Worm (Caenorhabditis elegans) whole organism, mixed stage, embryonic: ENCODE measurements around the gene T16A1.5.

ENCODE experiments used
- M03D4.4 ChIP-seq: sonication (generic microtip); optimal IDR thresholded peaks from 2 replicates; lab custom pipeline; 2017; ENCODE audit warnings: mild to moderate bottlenecking, missing genetic modification characterization, missing compliant biosample characterization
- bed-3 ChIP-seq: fragments of 200-800 bp; sonication (Bioruptor generic); optimal IDR thresholded peaks from 3 replicates; lab custom pipeline; 2018; ENCODE audit warnings: mild to moderate bottlenecking, missing genetic modification characterization, moderate library complexity, missing compliant biosample characterization
- blmp-1 ChIP-seq: fragments of 150-350 bp; optimal IDR thresholded peaks from 2 replicates; lab custom pipeline; 2014; ENCODE audit warnings: missing biosample characterization, missing genetic modification characterization
- ceh-83 ChIP-seq: fragments of 200-800 bp; sonication (Bioruptor generic); optimal IDR thresholded peaks from 2 replicates; lab custom pipeline; 2018; ENCODE audit warnings: mild to moderate bottlenecking, missing genetic modification characterization, missing compliant biosample characterization
- ces-1 ChIP-seq: fragments of 150-350 bp; optimal IDR thresholded peaks from 2 replicates; lab custom pipeline; 2014; ENCODE audit warnings: missing biosample characterization, missing genetic modification reagents, missing genetic modification characterization
- cnd-1 ChIP-seq: fragments of 200-800 bp; sonication (Bioruptor generic); optimal IDR thresholded peaks from 2 replicates; lab custom pipeline; 2018; ENCODE audit warnings: mild to moderate bottlenecking, missing genetic modification characterization, missing compliant biosample characterization
- elt-1 ChIP-seq: sonication (generic microtip); optimal IDR thresholded peaks from 2 replicates; lab custom pipeline; 2017; ENCODE audit warnings: missing genetic modification characterization, mild to moderate bottlenecking, missing compliant biosample characterization, antibody characterized with exemption, moderate library complexity, borderline replicate concordance; ENCODE audit not compliant: insufficient read depth
- elt-3 ChIP-seq: fragments of 150-350 bp; optimal IDR thresholded peaks from 2 replicates; lab custom pipeline; 2014; ENCODE audit warnings: missing biosample characterization, missing genetic modification characterization
- flh-1 ChIP-seq: fragments of 200-800 bp; sonication (Bioruptor generic); optimal IDR thresholded peaks from 2 replicates; lab custom pipeline; 2018; ENCODE audit warnings: mild to moderate bottlenecking, missing genetic modification characterization, moderate library complexity, missing compliant biosample characterization
- ham-2 ChIP-seq: fragments of 200-800 bp; sonication (Bioruptor generic); optimal IDR thresholded peaks from 2 replicates; lab custom pipeline; 2018; ENCODE audit warnings: mild to moderate bottlenecking, missing genetic modification characterization, missing compliant biosample characterization
- lin-13 ChIP-seq: fragments of 150-350 bp; optimal IDR thresholded peaks from 2 replicates; lab custom pipeline; 2014; ENCODE audit warnings: missing biosample characterization, missing genetic modification characterization
- lin-32 ChIP-seq: fragments of 200-800 bp; sonication (Bioruptor generic); optimal IDR thresholded peaks from 2 replicates; lab custom pipeline; 2018; ENCODE audit warnings: mild to moderate bottlenecking, missing genetic modification characterization, missing compliant biosample characterization
- lsy-2 ChIP-seq: fragments of 150-350 bp; optimal IDR thresholded peaks from 2 replicates; lab custom pipeline; 2014; ENCODE audit warnings: missing biosample characterization, missing genetic modification characterization
- mab-5 ChIP-seq: fragments of 150-350 bp; optimal IDR thresholded peaks from 2 replicates; lab custom pipeline; 2014; ENCODE audit warnings: missing biosample characterization, missing genetic modification characterization
- mep-1 ChIP-seq: fragments of 150-350 bp; optimal IDR thresholded peaks from 2 replicates; lab custom pipeline; 2017; ENCODE audit warnings: missing biosample characterization, missing genetic modification reagents, missing genetic modification characterization, inconsistent platforms
- mls-2 ChIP-seq: sonication (generic microtip); optimal IDR thresholded peaks from 2 replicates; lab custom pipeline; 2016; ENCODE audit warnings: mild to moderate bottlenecking, missing genetic modification characterization, moderate library complexity, missing compliant biosample characterization
- nhr-2 ChIP-seq: fragments of 150-350 bp; optimal IDR thresholded peaks from 2 replicates; lab custom pipeline; 2014; ENCODE audit warnings: missing biosample characterization, missing genetic modification characterization
- nhr-28 ChIP-seq: fragments of 150-350 bp; optimal IDR thresholded peaks from 2 replicates; lab custom pipeline; 2014; ENCODE audit warnings: missing biosample characterization, missing genetic modification characterization
- nhr-76 ChIP-seq: sonication (generic microtip); optimal IDR thresholded peaks from 2 replicates; lab custom pipeline; 2017; ENCODE audit warnings: missing biosample characterization, missing genetic modification characterization
- pha-4 ChIP-seq: fragments of 150-350 bp; optimal IDR thresholded peaks from 2 replicates; lab custom pipeline; 2018; ENCODE audit warnings: missing biosample characterization, missing genetic modification reagents, missing genetic modification characterization
- sem-2 ChIP-seq: fragments of 200-800 bp; sonication (Bioruptor generic); optimal IDR thresholded peaks from 2 replicates; lab custom pipeline; 2018; ENCODE audit warnings: mild to moderate bottlenecking, missing genetic modification characterization, missing compliant biosample characterization
- tbx-8 ChIP-seq: fragments of 200-800 bp; sonication (Bioruptor generic); optimal IDR thresholded peaks from 2 replicates; lab custom pipeline; 2018; ENCODE audit warnings: mild to moderate bottlenecking, missing genetic modification characterization, moderate library complexity, missing compliant biosample characterization
- unc-120 ChIP-seq: sonication (generic microtip); optimal IDR thresholded peaks from 2 replicates; lab custom pipeline; 2017; ENCODE audit warnings: missing genetic modification characterization, missing compliant biosample characterization; ENCODE audit not compliant: poor library complexity, severe bottlenecking
- unc-39 ChIP-seq: fragments of 150-350 bp; optimal IDR thresholded peaks from 2 replicates; lab custom pipeline; 2014; ENCODE audit warnings: missing biosample characterization, missing genetic modification characterization
- unc-62 ChIP-seq: fragments of 150-350 bp; optimal IDR thresholded peaks from 2 replicates; lab custom pipeline; 2014; ENCODE audit warnings: missing biosample characterization, missing genetic modification reagents, missing genetic modification characterization
- ztf-11 ChIP-seq: fragments of 150-350 bp; optimal IDR thresholded peaks from 2 replicates; lab custom pipeline; 2014; ENCODE audit warnings: missing biosample characterization, missing genetic modification characterization

T16A1.5 gene

ce11 chrII:2114488-2114887 is 30.9 kb upstream of the T16A1.5 start:
- TF ChIP-seq cnd-1 (tag; lab: Kevin White, UChicago): no peak

- no peak for TF ChIP-seq elt-1 (tag; lab: Kevin White, UChicago)
- TF ChIP-seq flh-1: no peak
- no peak for TF ChIP-seq mab-5 (tag; lab: Kevin White, UChicago)
- TF ChIP-seq ceh-83 (GFP tag; lab: Kevin White, UChicago): no peak
- no peak for TF ChIP-seq tbx-8
- no peak for TF ChIP-seq sem-2 (GFP tag; lab: Kevin White, UChicago)
- no peak for TF ChIP-seq blmp-1
- TF ChIP-seq, all 35 proteins: peak for 0
Measured at ce11 chrII:2112948-2113347, 29.3 kb upstream of the T16A1.5 start, which contains the start of gene R52.6. Gene R52.6, minus strand, starts transcription at chrII:2113048.

DNA sequence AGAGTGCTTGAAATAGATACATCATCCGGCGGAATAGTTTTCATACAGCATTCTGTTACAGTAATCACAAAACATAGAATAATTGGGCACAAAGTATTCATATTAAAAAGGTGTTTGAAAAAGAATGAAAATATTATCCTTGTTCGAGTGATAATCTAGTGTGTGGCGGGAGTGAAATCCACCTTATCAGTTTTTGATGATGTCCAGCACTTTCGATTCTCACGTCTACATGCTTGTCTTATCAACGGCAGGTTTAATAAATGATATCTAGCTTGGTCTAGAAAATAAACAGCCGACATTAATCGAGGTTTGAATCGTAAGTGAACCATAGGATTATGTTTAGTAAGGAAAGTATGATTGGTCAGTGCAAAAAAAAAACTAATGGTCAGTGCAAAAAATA is 26.3 kb upstream of the T16A1.5 start, which contains the start of gene R52.5:
Gene R52.5, minus strand, starts transcription at position 101 of the 400 bp plus-strand sequence.
- TF ChIP-seq unc-62 (GFP tag; lab: Kevin White, UChicago) (no peak), nhr-2 (tag; lab: Kevin White, UChicago) (no peak), unc-120 (tag; lab: Kevin White, UChicago) (no peak), mls-2 (no peak), tbx-8 (no peak), nhr-76 (no peak), bed-3 (GFP tag; lab: Kevin White, UChicago) (no peak), ces-1 (GFP tag; lab: Kevin White, UChicago) (no peak)

DNA sequence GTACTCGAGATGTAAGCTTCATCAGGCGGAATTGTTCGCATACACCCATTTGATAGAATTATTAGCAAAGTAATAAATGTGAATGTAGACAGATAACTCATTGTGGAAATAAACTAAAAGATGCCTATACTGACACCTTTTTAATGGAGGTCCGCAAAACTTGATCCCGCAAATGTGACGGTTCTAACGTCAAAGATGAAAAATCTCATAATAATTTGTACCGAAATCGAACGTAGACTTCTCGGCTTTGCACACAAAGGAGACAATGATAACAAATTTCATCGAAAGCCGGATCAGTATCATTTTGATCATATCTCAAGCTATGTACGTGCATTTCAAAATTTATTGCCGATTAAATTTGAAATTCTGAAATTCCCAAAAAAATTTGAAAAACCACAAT is 24.7 kb upstream of the T16A1.5 start, which contains the start of gene R52.4:
Gene R52.4, minus strand, starts transcription at position 101 of the 400 bp plus-strand sequence.
- TF ChIP-seq M03D4.4 (no peak), mep-1 (tag; lab: Kevin White, UChicago) (no peak), elt-3 (tag; lab: Kevin White, UChicago) (no peak), lin-32 (GFP tag; lab: Kevin White, UChicago) (no peak), ztf-11 (tag; lab: Kevin White, UChicago) (no peak), elt-1 (tag; lab: Kevin White, UChicago) (no peak), mls-2 (no peak), nhr-28 (no peak), lin-13 (tag; lab: Kevin White, UChicago) (no peak), lsy-2 (tag; lab: Kevin White, UChicago) (no peak), unc-62 (GFP tag; lab: Kevin White, UChicago) (no peak)

- TF ChIP-seq unc-39: no peak
- no peak for TF ChIP-seq unc-62 (GFP tag; lab: Kevin White, UChicago)
- no peak for TF ChIP-seq nhr-2 (tag; lab: Kevin White, UChicago)
- TF ChIP-seq ham-2 (GFP tag; lab: Kevin White, UChicago): no peak
- TF ChIP-seq pha-4 (tag; lab: Kevin White, UChicago): no peak
- no peak for TF ChIP-seq mab-5 (tag; lab: Kevin White, UChicago)
Measured at ce11 chrII:2099139-2099976, 15.7 kb upstream of the T16A1.5 start, which contains the start of gene math-42. Gene math-42, plus strand, starts transcription at chrII:2099926.

ce11 chrII:2094924-2095650 is 11.5 kb upstream of the T16A1.5 start, which contains the start of gene T16A1.2:
Gene T16A1.2, plus strand, starts transcription at chrII:2095600.
- no peak for TF ChIP-seq bed-3 (GFP tag; lab: Kevin White, UChicago)
- peak; percentile 74 for TF ChIP-seq cnd-1 (tag; lab: Kevin White, UChicago)
- no peak for TF ChIP-seq lin-32 (GFP tag; lab: Kevin White, UChicago)
- peak; percentile 68 for TF ChIP-seq nhr-2 (tag; lab: Kevin White, UChicago)
- no peak for TF ChIP-seq nhr-76
